Worm (Caenorhabditis elegans): ENCODE results near the gene cyn-12.

DNA sequence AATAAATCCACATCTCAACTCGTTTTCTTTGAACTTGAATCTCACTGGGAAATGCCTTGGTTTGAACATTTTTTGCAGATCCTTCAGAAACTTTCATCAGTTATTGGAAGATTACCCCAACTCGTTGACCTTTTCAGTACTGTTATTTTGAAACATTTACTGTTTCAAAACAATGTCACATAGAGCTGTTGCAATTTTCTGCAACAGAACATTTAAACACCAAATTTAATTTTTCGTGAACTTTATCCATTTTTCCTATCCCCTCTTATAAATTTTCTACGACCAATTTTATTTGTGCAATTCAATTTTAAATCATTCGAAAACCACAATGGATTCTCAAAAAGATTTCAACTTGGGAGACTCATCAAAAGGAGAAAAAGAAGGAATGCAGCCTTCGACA, 25.1 kb downstream of the cyn-12 start, which contains the start of gene ZC477.2:
- no peak for TF ChIP-seq pha-4 (tag; optimal IDR thresholded peaks at IDR 0.05)
- TF ChIP-seq unc-62 (GFP tag; optimal IDR thresholded peaks at IDR 0.05): no peak
- TF ChIP-seq snpc-4 (GFP tag; optimal IDR thresholded peaks at IDR 0.05): no peak
- TF ChIP-seq snpc-4 (tag; optimal IDR thresholded peaks at IDR 0.05): no peak
- TF ChIP-seq ccch-3 (GFP tag; optimal IDR thresholded peaks at IDR 0.05): no peak
- no peak for TF ChIP-seq tbp1 (GFP tag; optimal IDR thresholded peaks at IDR 0.05)
- no peak for TF ChIP-seq ztf-26 (tag; optimal IDR thresholded peaks at IDR 0.05)
- no peak for TF ChIP-seq efl-1 (GFP tag; optimal IDR thresholded peaks at IDR 0.05)
- TF ChIP-seq lin-26 (GFP tag; IDR thresholded peaks at IDR 0.05): no peak
- no peak for TF ChIP-seq Y56A3A.18 (GFP tag; IDR thresholded peaks at IDR 0.05)
- TF ChIP-seq hmg-20 (GFP tag; IDR thresholded peaks at IDR 0.05): no peak
- no peak for TF ChIP-seq sea-2 (GFP tag; IDR thresholded peaks at IDR 0.05)
- TF ChIP-seq ceh-27 (GFP tag; optimal IDR thresholded peaks at IDR 0.05): no peak
- no peak for TF ChIP-seq Y53G8AR.9 (GFP tag; conservative IDR thresholded peaks at IDR 0.05)

Data from whole organism, young adult.